Worm (Caenorhabditis elegans): ENCODE data around the gene R12C12.5.
A peak's percentile ranks its signal among the peaks of the same experiment; 100 is the strongest.

Gene R12C12.5

DNA sequence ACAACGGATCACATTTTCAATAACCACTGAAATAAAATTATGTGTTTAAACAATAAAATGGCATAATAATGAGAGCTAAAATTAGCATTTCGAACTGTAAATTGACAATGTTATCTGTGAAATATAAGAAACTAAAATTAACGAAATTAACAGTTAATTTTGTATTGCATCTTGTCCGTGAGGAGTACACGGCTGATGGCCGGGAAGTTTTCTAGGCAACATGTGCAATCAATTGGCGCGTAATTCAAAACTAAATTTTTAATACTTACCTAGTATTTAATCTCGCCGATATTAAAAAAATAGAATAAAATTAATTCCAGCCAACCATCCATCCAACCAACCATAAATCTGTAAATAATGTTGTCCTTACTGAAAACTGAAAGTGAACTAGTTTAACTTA is 16.5 kb upstream of the R12C12.5 start (continued):
- TF ChIP-seq unc-130 (GFP tag; optimal IDR thresholded peaks at IDR 0.05), result peak; percentile 90
- TF ChIP-seq attf-4 (tag; optimal IDR thresholded peaks at IDR 0.05), result no peak
- no peak for TF ChIP-seq F26F4.8 (GFP tag; conservative IDR thresholded peaks at IDR 0.05)
- no peak for TF ChIP-seq mdt-29 (GFP tag; IDR thresholded peaks at IDR 0.05)
- TF ChIP-seq tag-97 (GFP tag; IDR thresholded peaks at IDR 0.05), result no peak
- peak in 1 of 2 experiments; percentile 88 for TF ChIP-seq hif-1 (tag; optimal IDR thresholded peaks at IDR 0.05)
- no peak for TF ChIP-seq lin-1 (GFP tag; IDR thresholded peaks at IDR 0.05)
- peak; percentile 91 for TF ChIP-seq dmd-9 (GFP tag; IDR thresholded peaks at IDR 0.05)
- TF ChIP-seq F37D6.2 (tag; optimal IDR thresholded peaks at IDR 0.05), result peak; percentile 35
- TF ChIP-seq R02D3.7 (tag; optimal IDR thresholded peaks at IDR 0.05), result no peak
- TF ChIP-seq vab-7 (GFP tag; IDR thresholded peaks at IDR 0.05), result no peak
- TF ChIP-seq ztf-11 (tag; optimal IDR thresholded peaks at IDR 0.05), result no peak
- TF ChIP-seq nhr-111 (GFP tag; optimal IDR thresholded peaks at IDR 0.05), result no peak
- no peak for TF ChIP-seq egl-43 (GFP tag; IDR thresholded peaks at IDR 0.05)
- no peak for TF ChIP-seq ceh-82 (tag; optimal IDR thresholded peaks at IDR 0.05)
- TF ChIP-seq lin-15B (tag; optimal IDR thresholded peaks at IDR 0.05), result no peak
- TF ChIP-seq nhr-28 (tag; optimal IDR thresholded peaks at IDR 0.05), result peak; percentile 28
- no peak for TF ChIP-seq gei-8 (GFP tag; optimal IDR thresholded peaks at IDR 0.05)
- TF ChIP-seq lsy-2 (tag; optimal IDR thresholded peaks at IDR 0.05), result no peak
- peak; percentile 21 for TF ChIP-seq hlh-11 (tag; optimal IDR thresholded peaks at IDR 0.05)
- no peak for TF ChIP-seq nhr-11 (tag; optimal IDR thresholded peaks at IDR 0.05)
- no peak for TF ChIP-seq dve-1 (tag; optimal IDR thresholded peaks at IDR 0.05; ENCODE audit: insufficient read depth)
- no peak for TF ChIP-seq pha-4 (GFP tag; IDR thresholded peaks at IDR 0.05)
- TF ChIP-seq pha-4 (tag; optimal IDR thresholded peaks at IDR 0.05), result no peak
- no peak for TF ChIP-seq mdl-1 (tag; optimal IDR thresholded peaks at IDR 0.05)
- no peak for TF ChIP-seq mep-1 (tag; optimal IDR thresholded peaks at IDR 0.05)
- no peak for TF ChIP-seq nhr-77 (tag; optimal IDR thresholded peaks at IDR 0.05)
- no peak for TF ChIP-seq skn-1 (tag; optimal IDR thresholded peaks at IDR 0.05)
- peak; percentile 51 for TF ChIP-seq T20F7.1 (GFP tag; optimal IDR thresholded peaks at IDR 0.05)
- no peak for TF ChIP-seq saeg-2 (GFP tag; IDR thresholded peaks at IDR 0.05)
- TF ChIP-seq zip-2 (tag; optimal IDR thresholded peaks at IDR 0.05), result no peak
- TF ChIP-seq ces-1 (GFP tag; optimal IDR thresholded peaks at IDR 0.05), result no peak
- TF ChIP-seq dmd-6 (GFP tag; IDR thresholded peaks at IDR 0.05), result peak; percentile 64
- TF ChIP-seq madf-9 (GFP tag; conservative IDR thresholded peaks at IDR 0.05), result peak; percentile 62
- no peak for TF ChIP-seq nhr-25 (tag; optimal IDR thresholded peaks at IDR 0.05; ENCODE audit: borderline replicate concordance, insufficient read depth)
- TF ChIP-seq mxl-3 (GFP tag; optimal IDR thresholded peaks at IDR 0.05), result peak; percentile 45
- no peak for TF ChIP-seq Y75B8A.6 (GFP tag; IDR thresholded peaks at IDR 0.05)
- TF ChIP-seq D1046.2 (GFP tag; IDR thresholded peaks at IDR 0.05), result no peak
- no peak for TF ChIP-seq unc-39 (tag; optimal IDR thresholded peaks at IDR 0.05)
- TF ChIP-seq nhr-237 (tag; optimal IDR thresholded peaks at IDR 0.05), result no peak
- TF ChIP-seq F10B5.3 (tag; optimal IDR thresholded peaks at IDR 0.05), result peak; percentile 11
- peak; percentile 95 for TF ChIP-seq aha-1 (tag)
- TF ChIP-seq ceh-20 (GFP tag; IDR thresholded peaks at IDR 0.05), result no peak
- peak; percentile 98 for TF ChIP-seq dpl-1 (GFP tag; optimal IDR thresholded peaks at IDR 0.05)
- no peak for TF ChIP-seq F44E2.7 (GFP tag; IDR thresholded peaks at IDR 0.05)
- TF ChIP-seq lin-13 (GFP tag; optimal IDR thresholded peaks at IDR 0.05), result no peak
- TF ChIP-seq F49E8.2 (tag; optimal IDR thresholded peaks at IDR 0.05; ENCODE audit: borderline replicate concordance), result no peak
- TF ChIP-seq Y48G9A.11 (GFP tag; IDR thresholded peaks at IDR 0.05), result 0 out of 2 replicates have a peak, but pooled peaks have one; percentile 44
- TF ChIP-seq hlh-30 (tag; optimal IDR thresholded peaks at IDR 0.05; ENCODE audit: insufficient read depth), result peak; percentile 63
- no peak for TF ChIP-seq pqm-1 (tag; optimal IDR thresholded peaks at IDR 0.05)
- no peak for TF ChIP-seq Y105C5A.15 (GFP tag; IDR thresholded peaks at IDR 0.05)
- no peak for TF ChIP-seq zfp-3 (GFP tag; conservative IDR thresholded peaks at IDR 0.05)

Measured in whole organism, L4 larva.